Worm (Caenorhabditis elegans) whole organism, L1 larva: ENCODE measurements around the gene set-13.

ENCODE experiments used
- C04F5.9 ChIP-seq: sonication (generic microtip); optimal IDR thresholded peaks from 2 replicates; lab custom pipeline; 2016; ENCODE audit warnings: missing genetic modification characterization, missing compliant biosample characterization
- fkh-10 ChIP-seq: sonication (generic microtip); optimal IDR thresholded peaks from 2 replicates; lab custom pipeline; 2017; ENCODE audit warnings: missing biosample characterization, missing genetic modification reagents, missing genetic modification characterization
- lin-13 ChIP-seq: fragments of 150-350 bp; optimal IDR thresholded peaks from 2 replicates; lab custom pipeline; 2014; ENCODE audit warnings: missing biosample characterization, missing genetic modification reagents, missing genetic modification characterization
- lir-3 ChIP-seq: sonication (generic microtip); optimal IDR thresholded peaks from 2 replicates; lab custom pipeline; 2016; ENCODE audit warnings: mild to moderate bottlenecking, missing genetic modification characterization, moderate library complexity, missing compliant biosample characterization; ENCODE audit not compliant: poor library complexity
- nhr-12 ChIP-seq: sonication (generic microtip); optimal IDR thresholded peaks from 2 replicates; lab custom pipeline; 2017; ENCODE audit warnings: missing biosample characterization, missing genetic modification characterization
- skn-1 ChIP-seq: fragments of 150-350 bp; optimal IDR thresholded peaks from 2 replicates; lab custom pipeline; 2014; ENCODE audit warnings: missing biosample characterization, missing genetic modification characterization
- tlp-1 ChIP-seq: fragments of 150-350 bp; optimal IDR thresholded peaks from 2 replicates; lab custom pipeline; 2014; ENCODE audit warnings: missing biosample characterization, missing genetic modification characterization
- unc-62 ChIP-seq: fragments of 150-350 bp; optimal IDR thresholded peaks from 2 replicates; lab custom pipeline; 2014; ENCODE audit warnings: missing biosample characterization, missing genetic modification reagents, missing genetic modification characterization

DNA sequence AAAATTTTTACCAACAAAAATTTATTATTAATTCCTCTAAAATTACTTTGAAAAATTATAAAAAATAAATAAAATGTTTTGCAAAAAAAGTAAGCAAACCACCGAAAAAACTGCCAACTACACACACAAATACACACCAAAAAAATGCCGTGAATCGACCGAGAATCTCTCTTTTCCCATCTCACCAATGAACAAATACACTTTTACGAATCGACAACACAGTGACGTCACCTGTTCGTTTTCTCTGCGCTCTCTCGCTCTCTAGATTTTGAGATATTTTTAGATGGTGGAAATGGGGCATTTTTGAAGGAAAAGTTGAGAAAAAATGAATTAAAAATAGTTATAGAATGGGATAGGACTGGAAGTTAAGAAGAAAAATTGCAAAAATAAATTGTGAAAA lies 15.3 kb downstream of the set-13 start:
- no peak for TF ChIP-seq nhr-12 (tag; lab: Kevin White, UChicago)
- TF ChIP-seq unc-62, result no peak
- TF ChIP-seq C04F5.9 (tag; lab: Kevin White, UChicago), result no peak
- TF ChIP-seq fkh-10 (GFP tag; lab: Kevin White, UChicago), result no peak
- no peak for TF ChIP-seq tlp-1
- no peak for TF ChIP-seq skn-1 (tag; lab: Kevin White, UChicago)
- TF ChIP-seq lir-3 (tag; lab: Kevin White, UChicago), result no peak
- TF ChIP-seq lin-13, result no peak
